Fruit fly (Drosophila melanogaster) whole organism, wandering third instar larva: Measurements from ENCODE around the gene CG33288.

Experiments used
- Dfd ChIP-seq: fragments of >200 bp; optimal IDR thresholded peaks from 2 replicates; lab custom pipeline; 2017; ENCODE audit warnings: missing biosample characterization, missing genetic modification characterization
- GATAd ChIP-seq: sonication (Bioruptor generic); optimal IDR thresholded peaks from 2 replicates; lab custom pipeline; 2016; ENCODE audit warnings: missing biosample characterization, missing genetic modification characterization
- Jra ChIP-seq: sonication (Bioruptor generic); optimal IDR thresholded peaks from 2 replicates; lab custom pipeline; 2016; ENCODE audit warnings: missing biosample characterization, missing genetic modification characterization
- Mio ChIP-seq: sonication (Bioruptor generic); optimal IDR thresholded peaks from 2 replicates; lab custom pipeline; 2016; ENCODE audit warnings: missing biosample characterization, missing genetic modification characterization
- h ChIP-seq: fragments of 200-800 bp; sonication (Bioruptor generic); optimal IDR thresholded peaks from 3 replicates; lab custom pipeline; 2016; ENCODE audit warnings: missing biosample characterization, mild to moderate bottlenecking, missing genetic modification characterization
- psq ChIP-seq: fragments of 200-800 bp; sonication (Bioruptor generic); optimal IDR thresholded peaks from 3 replicates; lab custom pipeline; 2017; ENCODE audit warnings: missing biosample characterization, mild to moderate bottlenecking, missing genetic modification characterization, moderate library complexity
- usp ChIP-seq: fragments of >200 bp; optimal IDR thresholded peaks from 2 replicates; lab custom pipeline; 2017; ENCODE audit warnings: missing biosample characterization, missing genetic modification characterization
- woc ChIP-seq: sonication (Bioruptor generic); optimal IDR thresholded peaks from 2 replicates; lab custom pipeline; 2016; ENCODE audit warnings: missing biosample characterization, mild to moderate bottlenecking, missing genetic modification characterization

- TF ChIP-seq h (GFP tag; lab: Kevin White, UChicago) (no peak), usp (GFP tag; lab: Kevin White, UChicago) (no peak), GATAd (GFP tag; lab: Kevin White, UChicago) (no peak), Dfd (GFP tag; lab: Kevin White, UChicago) (no peak), psq (GFP tag; lab: Kevin White, UChicago) (no peak), Mio (GFP tag; lab: Kevin White, UChicago) (no peak), woc (GFP tag; lab: Kevin White, UChicago) (no peak), Jra (GFP tag; lab: Kevin White, UChicago) (no peak)
Measured at dm6 chr3L:21400206-21400605, 27.4 kb upstream of the CG33288 start.
